Worm (Caenorhabditis elegans) whole organism, L3 larva: Measurements from ENCODE around the gene glrx-21.

Source experiments
- daf-12 ChIP-seq: fragments of 150-350 bp; optimal IDR thresholded peaks from 2 replicates; lab custom pipeline; 2014; ENCODE audit warnings: missing biosample characterization, missing genetic modification reagents, missing genetic modification characterization
- nfya-1 ChIP-seq: sonication (generic microtip); optimal IDR thresholded peaks from 2 replicates; lab custom pipeline; 2017; ENCODE audit warnings: missing genetic modification characterization, mild to moderate bottlenecking, missing compliant biosample characterization, antibody characterized with exemption, moderate library complexity; ENCODE audit not compliant: insufficient read depth
- nhr-77 ChIP-seq: fragments of 150-350 bp; optimal IDR thresholded peaks from 2 replicates; lab custom pipeline; 2014; ENCODE audit warnings: missing biosample characterization, missing genetic modification characterization
- unc-39 ChIP-seq: sonication (generic microtip); optimal IDR thresholded peaks from 4 replicates; lab custom pipeline; 2017; ENCODE audit warnings: missing biosample characterization, missing genetic modification characterization
- unc-62 ChIP-seq: fragments of 150-350 bp; sonication (generic microtip); optimal IDR thresholded peaks from 4 replicates; lab custom pipeline; 2014; ENCODE audit warnings: missing biosample characterization, missing genetic modification reagents, missing genetic modification characterization

ce11 chrIII:5308278-5308677, 37.6 kb downstream of the glrx-21 start, which contains the start of gene mog-3:
- TF ChIP-seq unc-62 (GFP tag; lab: Kevin White, UChicago) (no peak), daf-12 (tag; lab: Kevin White, UChicago) (no peak), nhr-77 (no peak), nfya-1 (peak; percentile 80), unc-39 (no peak)
